Worm (Caenorhabditis elegans): ENCODE data around the gene fbxb-19.

DNA sequence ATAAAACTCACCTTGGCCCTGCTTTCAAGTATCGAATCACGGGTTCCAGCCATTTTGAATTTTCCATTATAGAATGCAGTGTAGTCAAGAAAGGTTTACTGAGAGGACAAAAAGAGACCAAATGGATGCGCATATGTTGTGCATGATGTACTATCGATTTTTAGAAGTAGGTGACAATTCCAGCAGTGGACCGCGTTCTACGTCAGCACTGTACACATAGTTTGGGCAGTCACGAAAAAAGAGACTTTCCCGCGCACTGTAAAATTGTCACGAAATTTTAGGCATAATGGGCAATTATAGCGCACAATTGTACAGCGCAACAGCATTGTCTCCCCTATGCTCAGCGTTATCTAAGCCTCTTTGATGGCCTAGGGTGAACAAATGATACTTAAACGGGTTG lies 2.0 kb upstream of the fbxb-19 start, which contains the start of gene fbxc-22:
- TF ChIP-seq nhr-77 (tag; optimal IDR thresholded peaks at IDR 0.05), result no peak
- no peak for TF ChIP-seq ZK546.5 (tag; optimal IDR thresholded peaks at IDR 0.05)
- no peak for TF ChIP-seq snpc-4 (tag; optimal IDR thresholded peaks at IDR 0.05)
- no peak for TF ChIP-seq ceh-82 (tag; optimal IDR thresholded peaks at IDR 0.05)
- TF ChIP-seq egl-27 (tag; optimal IDR thresholded peaks at IDR 0.05), result no peak
- no peak for TF ChIP-seq zag-1 (tag; optimal IDR thresholded peaks at IDR 0.05)
- TF ChIP-seq mdl-1 (tag; optimal IDR thresholded peaks at IDR 0.05), result no peak

All from whole organism, L2 larva.